Fruit fly (Drosophila melanogaster) whole organism, embryonic: Measurements from ENCODE around the gene Indy.
A peak's percentile ranks its signal among the peaks of the same experiment; 100 is the strongest.

Experiments
- ATbp ChIP-seq: fragments of 200-800 bp; sonication (Bioruptor generic); optimal IDR thresholded peaks from 2 replicates; lab custom pipeline; 2017; ENCODE audit warnings: missing biosample characterization, mild to moderate bottlenecking, missing genetic modification characterization, missing genetic modification reagents
- Antp ChIP-seq: fragments of 200-800 bp; sonication (Bioruptor generic); optimal IDR thresholded peaks from 3 replicates; lab custom pipeline; 2016; ENCODE audit warnings: missing biosample characterization, missing genetic modification characterization
- BEAF-32 ChIP-seq: fragments of 200-800 bp; sonication (Bioruptor generic); optimal IDR thresholded peaks from 3 replicates; lab custom pipeline; 2017; ENCODE audit warnings: missing biosample characterization, missing genetic modification characterization, mild to moderate bottlenecking, moderate library complexity, missing genetic modification reagents
- Bdp1 ChIP-seq: fragments of 200-800 bp; sonication (Bioruptor generic); optimal IDR thresholded peaks from 3 replicates; lab custom pipeline; 2016; ENCODE audit warnings: missing biosample characterization, missing genetic modification characterization
- C15 ChIP-seq: fragments of 200-800 bp; sonication (Bioruptor generic); IDR thresholded peaks from 3 replicates; pipeline ENCODE4 v1.3.6; 2022; ENCODE audit warnings: missing biosample characterization, missing genetic modification characterization
- CG10979 ChIP-seq: fragments of 200-800 bp; sonication (Bioruptor generic); optimal IDR thresholded peaks from 2 replicates; lab custom pipeline; 2018; ENCODE audit warnings: missing biosample characterization, mild to moderate bottlenecking, missing genetic modification characterization, moderate library complexity
- CG11093 ChIP-seq: fragments of 200-800 bp; sonication (Bioruptor generic); IDR thresholded peaks from 3 replicates; pipeline ENCODE4 v1.3.6; 2022; ENCODE audit warnings: missing biosample characterization, missing genetic modification characterization
- CG11504 ChIP-seq: fragments of 200-800 bp; sonication (Bioruptor generic); optimal IDR thresholded peaks from 3 replicates; lab custom pipeline; 2019; ENCODE audit warnings: missing biosample characterization, mild to moderate bottlenecking, missing genetic modification characterization, moderate library complexity
- CG13424 ChIP-seq: fragments of 200-800 bp; sonication (Bioruptor generic); optimal IDR thresholded peaks from 2 replicates; lab custom pipeline; 2019; ENCODE audit warnings: missing biosample characterization, mild to moderate bottlenecking, missing genetic modification characterization, moderate library complexity
- CG15269 ChIP-seq: fragments of 200-800 bp; sonication (Bioruptor generic); optimal IDR thresholded peaks from 2 replicates; lab custom pipeline; 2018; ENCODE audit warnings: missing biosample characterization, mild to moderate bottlenecking, missing genetic modification characterization, moderate library complexity
- CG1529 ChIP-seq: fragments of 200-800 bp; sonication (Bioruptor generic); optimal IDR thresholded peaks from 3 replicates; lab custom pipeline; 2018; ENCODE audit warnings: missing biosample characterization, missing genetic modification characterization
- CG17359 ChIP-seq: fragments of 200-800 bp; sonication (Bioruptor generic); optimal IDR thresholded peaks from 3 replicates; lab custom pipeline; 2018; ENCODE audit warnings: missing biosample characterization, mild to moderate bottlenecking, missing genetic modification characterization, moderate library complexity
- CG17912 ChIP-seq: fragments of 200-800 bp; sonication (Bioruptor generic); optimal IDR thresholded peaks from 2 replicates; lab custom pipeline; 2018; ENCODE audit warnings: missing biosample characterization, mild to moderate bottlenecking, missing genetic modification characterization
- CG18599 ChIP-seq: fragments of 200-800 bp; sonication (Bioruptor generic); optimal IDR thresholded peaks from 3 replicates; lab custom pipeline; 2017; ENCODE audit warnings: missing biosample characterization, missing genetic modification characterization, mild to moderate bottlenecking, moderate library complexity, missing genetic modification reagents
- CG42726 ChIP-seq: fragments of 200-800 bp; sonication (Bioruptor generic); IDR thresholded peaks from 2 replicates; pipeline ENCODE4 v1.3.6; 2022; ENCODE audit warnings: missing biosample characterization, missing genetic modification characterization; ENCODE audit not compliant: partially characterized antibody
- CG4617 ChIP-seq: fragments of 200-800 bp; sonication (Bioruptor generic); optimal IDR thresholded peaks from 3 replicates; lab custom pipeline; 2016; ENCODE audit warnings: missing biosample characterization, missing genetic modification characterization, borderline replicate concordance
- CG6272 ChIP-seq: fragments of 200-800 bp; sonication (Bioruptor generic); IDR thresholded peaks from 2 replicates; pipeline ENCODE4 v1.3.6; 2022; ENCODE audit warnings: missing biosample characterization, missing genetic modification characterization
- CG9215 ChIP-seq: fragments of 200-800 bp; sonication (Bioruptor generic); IDR thresholded peaks from 2 replicates; pipeline ENCODE4 v1.3.6; 2022; ENCODE audit warnings: missing biosample characterization, missing genetic modification characterization
- CG9932 ChIP-seq: fragments of 200-800 bp; sonication (Bioruptor generic); IDR thresholded peaks from 2 replicates; pipeline ENCODE4 v1.3.6; 2022; ENCODE audit warnings: missing biosample characterization, missing genetic modification characterization
- Dbx ChIP-seq: fragments of 200-800 bp; sonication (Bioruptor generic); IDR thresholded peaks from 3 replicates; pipeline ENCODE4 v1.3.6; 2022; ENCODE audit warnings: missing biosample characterization, missing genetic modification characterization
- Ets65A ChIP-seq: fragments of 200-800 bp; sonication (Bioruptor generic); peaks from one replicate; lab custom pipeline; 2016; ENCODE audit warnings: missing biosample characterization, missing genetic modification characterization
- Fer2 ChIP-seq: fragments of 200-800 bp; sonication (Bioruptor generic); optimal IDR thresholded peaks from 2 replicates; lab custom pipeline; 2018; ENCODE audit warnings: missing biosample characterization, mild to moderate bottlenecking, missing genetic modification characterization, moderate library complexity
- Hey ChIP-seq: fragments of 200-800 bp; sonication (Bioruptor generic); optimal IDR thresholded peaks from 3 replicates; lab custom pipeline; 2018; ENCODE audit warnings: missing biosample characterization, mild to moderate bottlenecking, missing genetic modification characterization
- Ptx1 ChIP-seq: fragments of 200-800 bp; sonication (Bioruptor generic); IDR thresholded peaks from 2 replicates; pipeline ENCODE4 v1.3.6; 2022; ENCODE audit warnings: missing biosample characterization, missing genetic modification characterization
- Scr ChIP-seq: fragments of 200-800 bp; sonication (Bioruptor generic); IDR thresholded peaks from 2 replicates; pipeline ENCODE4 v1.3.6; 2022; ENCODE audit warnings: missing biosample characterization, missing genetic modification characterization; ENCODE audit not compliant: partially characterized antibody
- Sox102F ChIP-seq: fragments of 200-800 bp; sonication (Bioruptor generic); optimal IDR thresholded peaks from 2 replicates; lab custom pipeline; 2018; ENCODE audit warnings: missing biosample characterization, mild to moderate bottlenecking, missing genetic modification characterization, moderate library complexity
- ato ChIP-seq: fragments of 200-800 bp; sonication (Bioruptor generic); IDR thresholded peaks from 2 replicates; pipeline ENCODE4 v1.3.6; 2022; ENCODE audit warnings: missing biosample characterization, missing genetic modification characterization; ENCODE audit not compliant: partially characterized antibody
- btn ChIP-seq: fragments of 200-800 bp; sonication (Bioruptor generic); optimal IDR thresholded peaks from 2 replicates; lab custom pipeline; 2016; ENCODE audit warnings: missing biosample characterization, missing genetic modification characterization
- disco-r ChIP-seq: fragments of 200-800 bp; sonication (Bioruptor generic); optimal IDR thresholded peaks from 2 replicates; lab custom pipeline; 2016; ENCODE audit warnings: missing biosample characterization, missing genetic modification characterization
- ewg ChIP-seq: fragments of 200-800 bp; sonication (Bioruptor generic); optimal IDR thresholded peaks from 3 replicates; lab custom pipeline; 2017; ENCODE audit warnings: mild to moderate bottlenecking, missing biosample characterization, missing genetic modification reagents, missing genetic modification characterization
- gcm2 ChIP-seq: fragments of 200-800 bp; sonication (Bioruptor generic); optimal IDR thresholded peaks from 2 replicates; lab custom pipeline; 2016; ENCODE audit warnings: missing biosample characterization, missing genetic modification characterization
- gro ChIP-seq: fragments of 200-800 bp; sonication (Bioruptor generic); optimal IDR thresholded peaks from 2 replicates; lab custom pipeline; 2016; ENCODE audit warnings: missing biosample characterization, missing genetic modification characterization
- hth ChIP-seq: fragments of >200 bp; optimal IDR thresholded peaks from 2 replicates; lab custom pipeline; 2017; ENCODE audit warnings: inconsistent platforms
- ind ChIP-seq: fragments of 200-800 bp; sonication (Bioruptor generic); optimal IDR thresholded peaks from 3 replicates; lab custom pipeline; 2016; ENCODE audit warnings: missing biosample characterization, missing genetic modification characterization
- lbe ChIP-seq: fragments of 200-800 bp; sonication (Bioruptor generic); optimal IDR thresholded peaks from 2 replicates; lab custom pipeline; 2016; ENCODE audit warnings: missing biosample characterization, mild to moderate bottlenecking, missing genetic modification characterization
- lmd ChIP-seq: fragments of 200-800 bp; sonication (Bioruptor generic); IDR thresholded peaks from 2 replicates; pipeline ENCODE4 v1.3.6; 2022; ENCODE audit warnings: missing biosample characterization, missing genetic modification characterization
- p53 ChIP-seq: fragments of 200-800 bp; sonication (Bioruptor generic); optimal IDR thresholded peaks from 2 replicates; lab custom pipeline; 2016; ENCODE audit warnings: missing biosample characterization, missing genetic modification characterization
- pros ChIP-seq: fragments of 200-800 bp; sonication (Bioruptor generic); optimal IDR thresholded peaks from 3 replicates; lab custom pipeline; 2019; ENCODE audit warnings: missing biosample characterization, mild to moderate bottlenecking, missing genetic modification characterization, moderate library complexity
- ro ChIP-seq: fragments of 200-800 bp; sonication (Bioruptor generic); IDR thresholded peaks from 2 replicates; pipeline ENCODE4 v1.3.6; 2022; ENCODE audit warnings: missing biosample characterization, missing genetic modification characterization
- run ChIP-seq: fragments of 200-800 bp; sonication (Bioruptor generic); optimal IDR thresholded peaks from 3 replicates; lab custom pipeline; 2018; ENCODE audit warnings: missing biosample characterization, mild to moderate bottlenecking, missing genetic modification characterization
- sc ChIP-seq, 3 experiments: fragments of >200 bp in 2 of 3; fragments of 200-800 bp in 1 of 3; sonication (Bioruptor generic) in 1 of 3; optimal IDR thresholded peaks; 2 replicates in 2 of 3; 3 replicates in 1 of 3; lab custom pipeline; 2017; ENCODE audit warnings: mild to moderate bottlenecking in 1 of 3, missing biosample characterization in 1 of 3, missing genetic modification characterization in 1 of 3, missing genetic modification reagents in 1 of 3
- schlank ChIP-seq: fragments of 200-800 bp; sonication (Bioruptor generic); optimal IDR thresholded peaks from 2 replicates; lab custom pipeline; 2018; ENCODE audit warnings: missing biosample characterization, mild to moderate bottlenecking, missing genetic modification characterization
- sima ChIP-seq: fragments of 200-800 bp; sonication (Bioruptor generic); optimal IDR thresholded peaks from 2 replicates; lab custom pipeline; 2016; ENCODE audit warnings: missing biosample characterization, missing genetic modification characterization
- sisA ChIP-seq: fragments of 200-800 bp; sonication (Bioruptor generic); IDR thresholded peaks from 2 replicates; pipeline ENCODE4 v1.3.6; 2022; ENCODE audit warnings: missing biosample characterization, missing genetic modification characterization
- slp2 ChIP-seq: fragments of 200-800 bp; sonication (Bioruptor generic); optimal IDR thresholded peaks from 2 replicates; lab custom pipeline; 2016; ENCODE audit warnings: missing biosample characterization, missing genetic modification characterization
- sqz ChIP-seq: fragments of 200-800 bp; sonication (Bioruptor generic); optimal IDR thresholded peaks from 3 replicates; lab custom pipeline; 2018; ENCODE audit warnings: missing biosample characterization, mild to moderate bottlenecking, missing genetic modification characterization
- trem ChIP-seq: fragments of 200-800 bp; optimal IDR thresholded peaks from 3 replicates; lab custom pipeline; 2019; ENCODE audit warnings: missing biosample characterization, mild to moderate bottlenecking, missing genetic modification characterization, moderate library complexity
- wor ChIP-seq: fragments of 200-800 bp; sonication (Bioruptor generic); IDR thresholded peaks from 2 replicates; pipeline ENCODE4 v1.3.6; 2022; ENCODE audit warnings: missing biosample characterization, missing genetic modification characterization
- zfh1 ChIP-seq: fragments of 200-800 bp; sonication (Bioruptor generic); IDR thresholded peaks from 3 replicates; pipeline ENCODE4 v1.3.6; 2022; ENCODE audit warnings: missing biosample characterization, missing genetic modification characterization

The Indy gene

DNA sequence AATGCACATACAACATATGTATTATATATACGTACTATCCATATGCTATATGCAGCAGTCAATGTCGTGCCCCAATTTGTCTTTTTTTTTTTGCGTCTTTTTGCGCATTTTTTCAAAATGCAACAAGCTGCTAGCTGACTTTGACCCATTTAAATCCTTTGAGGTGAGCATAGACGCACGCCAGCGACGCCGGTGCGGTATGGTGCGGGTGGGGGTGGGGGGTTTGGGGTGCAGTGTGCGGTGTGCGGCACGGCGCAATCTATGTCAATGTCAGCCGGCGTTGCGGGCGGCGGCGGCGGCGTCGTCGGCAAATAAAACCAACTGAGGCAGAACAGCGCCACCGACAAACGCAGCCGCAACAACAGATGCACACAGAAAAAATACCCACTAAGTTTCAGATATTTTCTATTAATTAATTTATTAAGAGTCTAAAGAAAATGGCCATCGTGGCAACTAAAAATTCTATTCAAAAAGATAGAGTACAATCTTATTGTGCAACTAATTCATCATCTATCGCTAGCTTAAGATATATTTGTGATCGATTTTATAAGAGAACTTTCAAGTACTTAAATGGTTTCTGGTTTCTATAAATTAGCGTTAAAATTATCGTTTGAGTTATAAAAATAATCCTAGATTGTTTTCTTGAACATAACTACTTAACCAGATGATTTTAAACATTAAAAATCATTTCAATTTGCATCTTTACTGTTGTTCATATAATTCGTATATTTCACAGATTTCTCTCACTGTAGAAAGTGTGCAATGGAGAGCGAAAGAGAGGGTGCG is 50.8 kb downstream of the Indy start (continued):
- TF ChIP-seq sima (GFP tag; lab: Kevin White, UChicago) = no peak
- TF ChIP-seq CG9932 (GFP tag; lab: Robert Waterston, UW) = no peak
- no peak for TF ChIP-seq hth (lab: Kevin White, UChicago)
- TF ChIP-seq CG9215 (GFP tag; lab: Robert Waterston, UW) = no peak
- TF ChIP-seq CG11504 (tag; lab: Kevin White, UChicago) = peak; percentile 79
- TF ChIP-seq zfh1 = no peak
- TF ChIP-seq Ptx1 = peak; percentile 29; the same call in 1 of the 2 replicates
- no peak for TF ChIP-seq CG42726 (GFP tag; lab: Robert Waterston, UW)
- TF ChIP-seq disco-r = no peak
- no peak for TF ChIP-seq Ets65A
- no peak for TF ChIP-seq ato (GFP tag; lab: Robert Waterston, UW)
- TF ChIP-seq CG17912 (GFP tag; lab: Kevin White, UChicago) = no peak
- peak; percentile 31 for TF ChIP-seq CG17359 (tag; lab: Kevin White, UChicago)
- no peak for TF ChIP-seq btn (GFP tag; lab: Kevin White, UChicago)
- TF ChIP-seq ro = no peak
- TF ChIP-seq CG1529 (GFP tag; lab: Kevin White, UChicago) = peak; percentile 15
- no peak for TF ChIP-seq slp2
- TF ChIP-seq schlank (tag; lab: Kevin White, UChicago) = no peak
- TF ChIP-seq Antp = no peak
- 0 out of 3 replicates have a peak, but pooled peaks have one; percentile 17 for TF ChIP-seq CG11093
- peak; percentile 45 for TF ChIP-seq Sox102F (GFP tag; lab: Kevin White, UChicago)
- peak; percentile 53 for TF ChIP-seq CG10979 (tag; lab: Kevin White, UChicago)
- no peak for TF ChIP-seq Hey (tag; lab: Kevin White, UChicago)
- TF ChIP-seq BEAF-32 (GFP tag; lab: Kevin White, UChicago) = no peak
- no peak for TF ChIP-seq trem (tag; lab: Kevin White, UChicago)
- TF ChIP-seq gro (GFP tag; lab: Kevin White, UChicago) = no peak
- TF ChIP-seq ind (GFP tag; lab: Kevin White, UChicago) = no peak
- TF ChIP-seq Dbx = no peak
- no peak for TF ChIP-seq sqz (GFP tag; lab: Kevin White, UChicago)
- no peak for TF ChIP-seq C15 (GFP tag; lab: Robert Waterston, UW)
- no peak for TF ChIP-seq CG18599 (GFP tag; lab: Kevin White, UChicago)
- no peak for TF ChIP-seq pros (GFP tag; lab: Kevin White, UChicago)
- TF ChIP-seq p53 (GFP tag; lab: Kevin White, UChicago) = no peak
- no peak for TF ChIP-seq Bdp1 (GFP tag; lab: Kevin White, UChicago)
- no peak for TF ChIP-seq run
- TF ChIP-seq sc (optimal IDR thresholded peaks at IDR 0.05; lab: Kevin White, UChicago) = no peak
- TF ChIP-seq sc (GFP tag; optimal IDR thresholded peaks at IDR 0.05; lab: Kevin White, UChicago) = no peak
- peak; percentile 13 for TF ChIP-seq ewg (GFP tag; lab: Kevin White, UChicago)
- no peak for TF ChIP-seq CG6272 (GFP tag; lab: Robert Waterston, UW)
- TF ChIP-seq CG15269 (tag; lab: Kevin White, UChicago) = peak; percentile 34
- TF ChIP-seq lmd (GFP tag; lab: Robert Waterston, UW) = no peak
- TF ChIP-seq gcm2 (GFP tag; lab: Kevin White, UChicago) = no peak
- TF ChIP-seq lbe = no peak
- no peak for TF ChIP-seq wor (GFP tag; lab: Robert Waterston, UW)
- TF ChIP-seq Fer2 (tag; lab: Kevin White, UChicago) = no peak
- no peak for TF ChIP-seq ATbp (GFP tag; lab: Kevin White, UChicago)
- peak; percentile 50 for TF ChIP-seq CG13424
- TF ChIP-seq sisA (GFP tag; lab: Robert Waterston, UW) = no peak
- no peak for TF ChIP-seq Scr
- TF ChIP-seq CG4617 (GFP tag; lab: Kevin White, UChicago) = no peak
